Worm (Caenorhabditis elegans) whole organism, mixed stage, embryonic: ENCODE measurements around the gene C33F10.1.

Experiments used
- elt-3 ChIP-seq: fragments of 150-350 bp; optimal IDR thresholded peaks from 2 replicates; lab custom pipeline; 2014; ENCODE audit warnings: missing biosample characterization, missing genetic modification characterization
- lsy-2 ChIP-seq: fragments of 150-350 bp; optimal IDR thresholded peaks from 2 replicates; lab custom pipeline; 2014; ENCODE audit warnings: missing biosample characterization, missing genetic modification characterization
- nhr-237 ChIP-seq: fragments of 150-350 bp; optimal IDR thresholded peaks from 2 replicates; lab custom pipeline; 2014; ENCODE audit warnings: missing biosample characterization, missing genetic modification characterization
- nhr-28 ChIP-seq: fragments of 150-350 bp; optimal IDR thresholded peaks from 2 replicates; lab custom pipeline; 2014; ENCODE audit warnings: missing biosample characterization, missing genetic modification characterization
- sptf-1 ChIP-seq: sonication (generic microtip); optimal IDR thresholded peaks from 2 replicates; lab custom pipeline; 2017; ENCODE audit warnings: mild to moderate bottlenecking, missing genetic modification characterization, moderate library complexity, missing compliant biosample characterization

DNA sequence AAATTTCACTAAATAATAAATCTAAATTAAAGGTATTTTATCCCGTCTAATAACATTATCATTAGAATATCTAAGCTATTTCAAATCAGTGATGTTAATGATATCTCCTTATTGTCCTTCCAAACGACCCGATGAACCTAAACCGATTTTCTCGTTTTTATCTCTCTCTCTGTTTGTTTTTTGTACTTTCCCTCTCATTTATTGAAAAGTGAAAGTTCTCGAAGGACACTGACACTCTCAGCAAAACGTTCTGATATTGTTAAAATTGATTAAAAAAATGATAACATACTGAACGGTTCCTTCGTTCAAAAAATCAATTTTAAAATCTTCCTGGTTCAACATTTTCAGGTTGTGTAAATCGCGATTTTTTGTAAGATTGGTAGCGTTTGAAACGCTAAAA is 41.3 kb downstream of the C33F10.1 start, which contains the start of gene F11G11.13:
- TF ChIP-seq nhr-237 (tag; lab: Kevin White, UChicago) (no peak), nhr-28 (tag; lab: Kevin White, UChicago) (no peak), elt-3 (tag; lab: Kevin White, UChicago) (no peak), lsy-2 (tag; lab: Kevin White, UChicago) (no peak), sptf-1 (tag; lab: Kevin White, UChicago) (no peak)
